Worm (Caenorhabditis elegans) whole organism, late embryonic: Measurements from ENCODE around the gene nspc-12.

Experiments
- C08G9.2 ChIP-seq: sonication (generic microtip); optimal IDR thresholded peaks from 2 replicates; lab custom pipeline; 2016; ENCODE audit warnings: mild to moderate bottlenecking, missing genetic modification characterization, moderate library complexity, missing compliant biosample characterization
- F13H6.1 ChIP-seq: sonication (generic microtip); optimal IDR thresholded peaks from 2 replicates; lab custom pipeline; 2016; ENCODE audit warnings: missing genetic modification characterization, missing compliant biosample characterization
- K02D7.2 ChIP-seq: sonication (generic microtip); optimal IDR thresholded peaks from 2 replicates; lab custom pipeline; 2017; ENCODE audit warnings: mild to moderate bottlenecking, missing genetic modification characterization, missing compliant biosample characterization
- T23F11.4 ChIP-seq: fragments of 200-800 bp; sonication (Bioruptor generic); optimal IDR thresholded peaks from 2 replicates; lab custom pipeline; 2018; ENCODE audit warnings: mild to moderate bottlenecking, missing genetic modification characterization, missing compliant biosample characterization
- Y22D7AL.16 ChIP-seq: sonication (generic microtip); optimal IDR thresholded peaks from 2 replicates; lab custom pipeline; 2016; ENCODE audit warnings: missing genetic modification characterization, missing compliant biosample characterization
- ama-1 ChIP-seq: fragments of 150-350 bp; optimal IDR thresholded peaks from 2 replicates; lab custom pipeline; 2014
- ceh-22 ChIP-seq: sonication (generic microtip); optimal IDR thresholded peaks from 2 replicates; lab custom pipeline; 2017; ENCODE audit warnings: missing biosample characterization, missing genetic modification characterization
- ceh-30 ChIP-seq: fragments of 150-350 bp; optimal IDR thresholded peaks from 2 replicates; lab custom pipeline; 2014; ENCODE audit warnings: missing biosample characterization, missing genetic modification characterization
- ceh-34 ChIP-seq: sonication (generic microtip); optimal IDR thresholded peaks from 2 replicates; lab custom pipeline; 2016; ENCODE audit warnings: mild to moderate bottlenecking, missing genetic modification characterization, missing compliant biosample characterization
- ceh-48 ChIP-seq: sonication (generic microtip); optimal IDR thresholded peaks from 2 replicates; lab custom pipeline; 2016; ENCODE audit warnings: missing genetic modification characterization, inconsistent platforms, missing compliant biosample characterization
- ceh-9 ChIP-seq: sonication (generic microtip); optimal IDR thresholded peaks from 2 replicates; lab custom pipeline; 2016; ENCODE audit warnings: mild to moderate bottlenecking, missing genetic modification characterization, inconsistent platforms, missing compliant biosample characterization
- che-1 ChIP-seq: sonication (generic microtip); optimal IDR thresholded peaks from 2 replicates; lab custom pipeline; 2016; ENCODE audit warnings: mild to moderate bottlenecking, missing genetic modification characterization, missing compliant biosample characterization
- dve-1 ChIP-seq: sonication (generic microtip); optimal IDR thresholded peaks from 2 replicates; lab custom pipeline; 2017; ENCODE audit warnings: antibody characterized with exemption, mild to moderate bottlenecking, missing genetic modification characterization, missing compliant biosample characterization
- elt-2 ChIP-seq: sonication (generic microtip); optimal IDR thresholded peaks from 2 replicates; lab custom pipeline; 2016; ENCODE audit warnings: missing genetic modification reagents, missing genetic modification characterization, missing compliant biosample characterization
- elt-4 ChIP-seq: sonication (generic microtip); optimal IDR thresholded peaks from 2 replicates; lab custom pipeline; 2016; ENCODE audit warnings: missing genetic modification characterization, missing compliant biosample characterization
- eyg-1 ChIP-seq: sonication (generic microtip); optimal IDR thresholded peaks from 2 replicates; lab custom pipeline; 2016; ENCODE audit warnings: missing genotype, missing genetic modification characterization, missing compliant biosample characterization
- gmeb-2 ChIP-seq: sonication (generic microtip); optimal IDR thresholded peaks from 2 replicates; lab custom pipeline; 2016; ENCODE audit warnings: missing genetic modification characterization, inconsistent platforms, missing compliant biosample characterization
- hlh-6 ChIP-seq: sonication (generic microtip); optimal IDR thresholded peaks from 2 replicates; lab custom pipeline; 2016; ENCODE audit warnings: missing genotype, missing genetic modification characterization, missing compliant biosample characterization
- hlh-8 ChIP-seq: sonication (generic microtip); optimal IDR thresholded peaks from 2 replicates; lab custom pipeline; 2016; ENCODE audit warnings: missing genotype, missing genetic modification characterization, missing compliant biosample characterization
- lim-6 ChIP-seq: sonication (generic microtip); optimal IDR thresholded peaks from 2 replicates; lab custom pipeline; 2016; ENCODE audit warnings: missing genetic modification characterization, missing compliant biosample characterization
- lin-11 ChIP-seq: fragments of 200-800 bp; sonication (Bioruptor generic); optimal IDR thresholded peaks from 2 replicates; lab custom pipeline; 2018; ENCODE audit warnings: mild to moderate bottlenecking, missing genetic modification characterization, missing compliant biosample characterization
- madf-2 ChIP-seq: sonication (generic microtip); optimal IDR thresholded peaks from 2 replicates; lab custom pipeline; 2017; ENCODE audit warnings: missing genetic modification characterization, missing compliant biosample characterization
- nfya-1 ChIP-seq: sonication (generic microtip); optimal IDR thresholded peaks from 2 replicates; lab custom pipeline; 2017; ENCODE audit warnings: missing genetic modification characterization, mild to moderate bottlenecking, missing compliant biosample characterization, antibody characterized with exemption, moderate library complexity
- nhr-11 ChIP-seq: fragments of 150-350 bp; optimal IDR thresholded peaks from 2 replicates; lab custom pipeline; 2014; ENCODE audit warnings: missing biosample characterization, missing genetic modification characterization
- pag-3 ChIP-seq: sonication (generic microtip); optimal IDR thresholded peaks from 2 replicates; lab custom pipeline; 2016; ENCODE audit warnings: missing compliant biosample characterization, missing genetic modification characterization, borderline replicate concordance
- pat-9 ChIP-seq: fragments of 200-800 bp; sonication (Bioruptor generic); optimal IDR thresholded peaks from 2 replicates; lab custom pipeline; 2018; ENCODE audit warnings: mild to moderate bottlenecking, missing genetic modification characterization, moderate library complexity, missing compliant biosample characterization
- pax-1 ChIP-seq: fragments of 150-350 bp; optimal IDR thresholded peaks from 2 replicates; lab custom pipeline; 2014; ENCODE audit warnings: missing biosample characterization, missing genetic modification characterization
- pha-4 ChIP-seq: fragments of 150-350 bp; optimal IDR thresholded peaks from 2 replicates; lab custom pipeline; 2018; ENCODE audit warnings: missing biosample characterization, missing genetic modification reagents, missing genetic modification characterization
- pqm-1 ChIP-seq: sonication (generic microtip); optimal IDR thresholded peaks from 2 replicates; lab custom pipeline; 2016; ENCODE audit warnings: missing genetic modification characterization, missing compliant biosample characterization
- ref-2 ChIP-seq: sonication (generic microtip); optimal IDR thresholded peaks from 2 replicates; lab custom pipeline; 2016; ENCODE audit warnings: missing genetic modification characterization, missing compliant biosample characterization
- rnt-1 ChIP-seq: sonication (generic microtip); optimal IDR thresholded peaks from 2 replicates; lab custom pipeline; 2016; ENCODE audit warnings: missing genetic modification characterization, missing compliant biosample characterization
- sox-2 ChIP-seq: fragments of 200-800 bp; sonication (Bioruptor generic); IDR thresholded peaks from 2 replicates; pipeline ENCODE4 v1.3.6; 2022; ENCODE audit warnings: missing genetic modification reagents, missing genetic modification characterization, missing compliant biosample characterization
- sox-4 ChIP-seq: sonication (generic microtip); optimal IDR thresholded peaks from 2 replicates; lab custom pipeline; 2017; ENCODE audit warnings: mild to moderate bottlenecking, missing genetic modification characterization, inconsistent platforms, missing compliant biosample characterization
- syd-9 ChIP-seq: sonication (generic microtip); optimal IDR thresholded peaks from 2 replicates; lab custom pipeline; 2016; ENCODE audit warnings: mild to moderate bottlenecking, missing genetic modification characterization, moderate library complexity, missing compliant biosample characterization
- tbx-2 ChIP-seq: sonication (generic microtip); optimal IDR thresholded peaks from 2 replicates; lab custom pipeline; 2016; ENCODE audit warnings: missing genetic modification characterization, missing compliant biosample characterization
- tbx-7 ChIP-seq: sonication (generic microtip); optimal IDR thresholded peaks from 2 replicates; lab custom pipeline; 2016; ENCODE audit warnings: missing genotype, missing genetic modification characterization, missing compliant biosample characterization
- ttx-3 ChIP-seq: sonication (generic microtip); optimal IDR thresholded peaks from 2 replicates; lab custom pipeline; 2016; ENCODE audit warnings: missing genetic modification reagents, missing genetic modification characterization, missing compliant biosample characterization
- unc-3 ChIP-seq, 2 experiments: fragments of 200-800 bp in 1 of 2; sonication (Bioruptor generic) in 1 of 2; sonication (generic microtip) in 1 of 2; conservative IDR thresholded peaks in 1 of 2; optimal IDR thresholded peaks in 1 of 2; 2 replicates each; pipeline versions ENCODE4 v1.3.6 to Lab custom; 2016 to 2022; ENCODE audit warnings: missing compliant biosample characterization in 2 of 2, missing genetic modification characterization in 2 of 2, missing genetic modification reagents in 1 of 2
- unc-42 ChIP-seq: sonication (generic microtip); optimal IDR thresholded peaks from 2 replicates; lab custom pipeline; 2016; ENCODE audit warnings: missing genotype, missing genetic modification characterization, missing compliant biosample characterization
- unc-55 ChIP-seq: sonication (generic microtip); optimal IDR thresholded peaks from 2 replicates; lab custom pipeline; 2017; ENCODE audit warnings: missing biosample characterization, missing genetic modification reagents, missing genetic modification characterization
- ztf-16 ChIP-seq: sonication (generic microtip); optimal IDR thresholded peaks from 2 replicates; lab custom pipeline; 2017; ENCODE audit warnings: missing genetic modification characterization, missing compliant biosample characterization

Gene nspc-12

ce11 chrX:12391380-12391779, 34.9 kb upstream of the nspc-12 start, which contains the start of gene nekl-3:
nekl-3 (minus strand) TSS chrX:12391480.
- TF ChIP-seq ceh-22 (tag; lab: Kevin White, UChicago) (no peak), tbx-7 (no peak), che-1 (no peak), Y22D7AL.16 (no peak), unc-3 (GFP tag; conservative IDR thresholded peaks at IDR 0.05; lab: Robert Waterston, UW) (no peak), unc-3 (tag; optimal IDR thresholded peaks at IDR 0.05; lab: Kevin White, UChicago) (no peak), pqm-1 (tag; lab: Kevin White, UChicago) (no peak), hlh-6 (tag; lab: Kevin White, UChicago) (no peak), hlh-8 (tag; lab: Kevin White, UChicago) (no peak), ama-1 (no peak), rnt-1 (tag; lab: Kevin White, UChicago) (no peak), elt-4 (no peak), ttx-3 (no peak), pag-3 (tag; lab: Kevin White, UChicago) (no peak), gmeb-2 (tag; lab: Kevin White, UChicago) (no peak), madf-2 (tag; lab: Kevin White, UChicago) (no peak), ceh-9 (tag; lab: Kevin White, UChicago) (no peak), F13H6.1 (tag; lab: Kevin White, UChicago) (no peak), lim-6 (tag; lab: Kevin White, UChicago) (no peak), ref-2 (tag; lab: Kevin White, UChicago) (no peak)
- TF ChIP-seq, all 69 proteins: peak for 0

ce11 chrX:12378293-12378692, 21.8 kb upstream of the nspc-12 start, which contains the start of gene glb-13:
glb-13 (minus strand) TSS chrX:12378393.
- TF ChIP-seq ceh-30 (tag; lab: Kevin White, UChicago) (no peak), ztf-16 (tag; lab: Kevin White, UChicago) (no peak), unc-3 (GFP tag; conservative IDR thresholded peaks at IDR 0.05; lab: Robert Waterston, UW) (no peak), unc-3 (tag; optimal IDR thresholded peaks at IDR 0.05; lab: Kevin White, UChicago) (no peak), tbx-2 (no peak), unc-55 (GFP tag; lab: Kevin White, UChicago) (no peak), eyg-1 (tag; lab: Kevin White, UChicago) (no peak), nhr-11 (tag; lab: Kevin White, UChicago) (no peak), pax-1 (tag; lab: Kevin White, UChicago) (no peak)
- TF ChIP-seq, all 69 proteins: peak for 0

- TF ChIP-seq ceh-48 (tag; lab: Kevin White, UChicago), result no peak
- TF ChIP-seq unc-42 (tag; lab: Kevin White, UChicago), result no peak
- TF ChIP-seq hlh-6 (tag; lab: Kevin White, UChicago), result no peak
- no peak for TF ChIP-seq pat-9 (tag; lab: Kevin White, UChicago)
- no peak for TF ChIP-seq pha-4
- no peak for TF ChIP-seq tbx-2
- TF ChIP-seq elt-2 (tag; lab: Kevin White, UChicago), result no peak
- no peak for TF ChIP-seq sox-4
- no peak for TF ChIP-seq ceh-22 (tag; lab: Kevin White, UChicago)
- TF ChIP-seq C08G9.2, result no peak
- TF ChIP-seq T23F11.4 (GFP tag; lab: Kevin White, UChicago), result no peak
- no peak for TF ChIP-seq sox-2
- no peak for TF ChIP-seq nfya-1 (tag; lab: Kevin White, UChicago)
- no peak for TF ChIP-seq gmeb-2 (tag; lab: Kevin White, UChicago)
- TF ChIP-seq lin-11 (tag; lab: Kevin White, UChicago), result no peak
- no peak for TF ChIP-seq ceh-34 (tag; lab: Kevin White, UChicago)
- no peak for TF ChIP-seq pax-1 (tag; lab: Kevin White, UChicago)
Observed at ce11 chrX:12375783-12376182, 19.3 kb upstream of the nspc-12 start.

DNA sequence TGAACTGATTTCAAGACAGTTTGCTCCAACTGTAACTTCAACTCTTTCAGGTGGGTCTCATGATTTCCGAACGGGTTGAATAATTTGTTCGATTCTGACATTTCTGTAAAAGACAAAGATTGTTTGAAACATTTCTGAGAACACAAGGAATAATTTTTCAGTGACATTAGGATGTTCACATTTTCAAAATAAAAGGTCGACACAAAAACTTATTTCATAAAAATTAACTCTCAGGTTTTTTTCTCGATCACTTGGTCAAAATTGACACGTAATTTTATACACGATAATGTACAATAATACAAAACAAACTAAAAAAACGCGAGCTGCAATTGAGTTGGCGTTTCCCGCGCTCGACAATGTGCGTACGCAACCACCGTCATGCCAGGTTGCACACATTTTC, 14.8 kb upstream of the nspc-12 start, which contains the start of gene rif-1.2:
Gene rif-1.2, minus strand, starts transcription at position 101 of the 400 bp plus-strand sequence.
- TF ChIP-seq dve-1, result no peak
- no peak for TF ChIP-seq syd-9
- TF ChIP-seq K02D7.2 (tag; lab: Kevin White, UChicago), result no peak
- no peak for TF ChIP-seq pag-3 (tag; lab: Kevin White, UChicago)
- no peak for TF ChIP-seq ceh-48 (tag; lab: Kevin White, UChicago)
